Worm (Caenorhabditis elegans) whole organism, mixed stage, embryonic: ENCODE measurements around the gene pals-30.

Source experiments
- bed-3 ChIP-seq: fragments of 200-800 bp; sonication (Bioruptor generic); optimal IDR thresholded peaks from 3 replicates; lab custom pipeline; 2018; ENCODE audit warnings: mild to moderate bottlenecking, missing genetic modification characterization, moderate library complexity, missing compliant biosample characterization
- ces-1 ChIP-seq: fragments of 150-350 bp; optimal IDR thresholded peaks from 2 replicates; lab custom pipeline; 2014; ENCODE audit warnings: missing biosample characterization, missing genetic modification reagents, missing genetic modification characterization
- cnd-1 ChIP-seq: fragments of 200-800 bp; sonication (Bioruptor generic); optimal IDR thresholded peaks from 2 replicates; lab custom pipeline; 2018; ENCODE audit warnings: mild to moderate bottlenecking, missing genetic modification characterization, missing compliant biosample characterization
- drap-1 ChIP-seq: fragments of 200-800 bp; sonication (Bioruptor generic); optimal IDR thresholded peaks from 3 replicates; lab custom pipeline; 2018; ENCODE audit warnings: mild to moderate bottlenecking, missing genetic modification characterization, missing compliant biosample characterization
- elt-1 ChIP-seq: sonication (generic microtip); optimal IDR thresholded peaks from 2 replicates; lab custom pipeline; 2017; ENCODE audit warnings: missing genetic modification characterization, mild to moderate bottlenecking, missing compliant biosample characterization, antibody characterized with exemption, moderate library complexity, borderline replicate concordance; ENCODE audit not compliant: insufficient read depth
- ham-2 ChIP-seq: fragments of 200-800 bp; sonication (Bioruptor generic); optimal IDR thresholded peaks from 2 replicates; lab custom pipeline; 2018; ENCODE audit warnings: mild to moderate bottlenecking, missing genetic modification characterization, missing compliant biosample characterization
- hlh-1 ChIP-seq: fragments of 150-350 bp; optimal IDR thresholded peaks from 2 replicates; lab custom pipeline; 2014; ENCODE audit warnings: missing biosample characterization, missing genetic modification reagents, missing genetic modification characterization
- lin-13 ChIP-seq: fragments of 150-350 bp; optimal IDR thresholded peaks from 2 replicates; lab custom pipeline; 2014; ENCODE audit warnings: missing biosample characterization, missing genetic modification characterization
- lsy-2 ChIP-seq: fragments of 150-350 bp; optimal IDR thresholded peaks from 2 replicates; lab custom pipeline; 2014; ENCODE audit warnings: missing biosample characterization, missing genetic modification characterization
- mls-2 ChIP-seq: sonication (generic microtip); optimal IDR thresholded peaks from 2 replicates; lab custom pipeline; 2016; ENCODE audit warnings: mild to moderate bottlenecking, missing genetic modification characterization, moderate library complexity, missing compliant biosample characterization
- nhr-76 ChIP-seq: sonication (generic microtip); optimal IDR thresholded peaks from 2 replicates; lab custom pipeline; 2017; ENCODE audit warnings: missing biosample characterization, missing genetic modification characterization
- pha-4 ChIP-seq: fragments of 150-350 bp; optimal IDR thresholded peaks from 2 replicates; lab custom pipeline; 2018; ENCODE audit warnings: missing biosample characterization, missing genetic modification reagents, missing genetic modification characterization
- sptf-1 ChIP-seq: sonication (generic microtip); optimal IDR thresholded peaks from 2 replicates; lab custom pipeline; 2017; ENCODE audit warnings: mild to moderate bottlenecking, missing genetic modification characterization, moderate library complexity, missing compliant biosample characterization
- unc-62 ChIP-seq: fragments of 150-350 bp; optimal IDR thresholded peaks from 2 replicates; lab custom pipeline; 2014; ENCODE audit warnings: missing biosample characterization, missing genetic modification reagents, missing genetic modification characterization

- TF ChIP-seq cnd-1 (tag; lab: Kevin White, UChicago) (no peak), ham-2 (GFP tag; lab: Kevin White, UChicago) (no peak), mls-2 (tag; lab: Kevin White, UChicago) (no peak), bed-3 (GFP tag; lab: Kevin White, UChicago) (no peak), lin-13 (no peak), pha-4 (tag; lab: Kevin White, UChicago) (no peak), elt-1 (tag; lab: Kevin White, UChicago) (no peak), sptf-1 (no peak), ces-1 (no peak), hlh-1 (tag; lab: Kevin White, UChicago) (no peak), drap-1 (GFP tag; lab: Kevin White, UChicago) (no peak), unc-62 (GFP tag; lab: Kevin White, UChicago) (no peak), lsy-2 (tag; lab: Kevin White, UChicago) (no peak), nhr-76 (tag; lab: Kevin White, UChicago) (no peak)
These were observed 19.9 kb upstream of the pals-30 start for ce11 chrIV:14571626-14572025.
